Fruit fly (Drosophila melanogaster): ENCODE results near the gene AdoR.

The AdoR gene

DNA sequence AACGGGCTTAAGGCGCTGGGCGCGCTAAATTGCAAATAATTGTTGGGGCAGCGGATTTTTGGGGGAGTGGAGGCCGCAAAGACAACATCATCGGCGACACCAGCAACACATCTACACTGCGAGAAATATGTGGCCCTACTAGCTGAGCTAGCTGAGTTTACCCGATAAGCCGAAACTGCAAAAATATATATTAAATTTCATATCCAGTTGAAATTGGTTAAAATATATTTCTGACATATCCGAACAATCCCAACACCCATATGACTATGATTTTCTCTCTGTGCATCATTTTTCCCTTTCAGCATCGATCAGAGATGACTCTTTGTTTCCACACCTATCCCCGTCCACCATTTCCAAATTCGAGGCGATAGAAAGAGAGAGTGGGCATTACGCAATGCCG is 40.4 kb upstream of the AdoR start (continued):
- TF ChIP-seq CG9609 (GFP tag; optimal IDR thresholded peaks at IDR 0.05): peak; percentile 60
- TF ChIP-seq CG4730 (GFP tag; IDR thresholded peaks at IDR 0.05): peak; percentile 67
- peak; percentile 38 for TF ChIP-seq slp2 (GFP tag; optimal IDR thresholded peaks at IDR 0.05)
- TF ChIP-seq CG11247 (GFP tag; IDR thresholded peaks at IDR 0.05): peak; percentile 67
- TF ChIP-seq sna (GFP tag; IDR thresholded peaks at IDR 0.05; ENCODE audit: partially characterized antibody): no peak
- TF ChIP-seq Hr51 (GFP tag; optimal IDR thresholded peaks at IDR 0.05): peak; percentile 20 to 80
- peak; percentile 66 for TF ChIP-seq Meics (GFP tag; optimal IDR thresholded peaks at IDR 0.05)
- TF ChIP-seq slou (GFP tag; optimal IDR thresholded peaks at IDR 0.05): peak; percentile 6
- TF ChIP-seq CG18599 (GFP tag; optimal IDR thresholded peaks at IDR 0.05): peak; percentile 70
- TF ChIP-seq Sry-β (GFP tag; optimal IDR thresholded peaks at IDR 0.05): no peak
- peak in 1 of 3 experiments; percentile 43 for TF ChIP-seq lola (GFP tag; optimal IDR thresholded peaks at IDR 0.05)
- peak; percentile 54 for TF ChIP-seq CG1233 (GFP tag; optimal IDR thresholded peaks at IDR 0.05)
- TF ChIP-seq hth (optimal IDR thresholded peaks at IDR 0.05): no peak
- no peak for TF ChIP-seq Spps (tag; optimal IDR thresholded peaks at IDR 0.05)
- TF ChIP-seq CG1024 (GFP tag; IDR thresholded peaks at IDR 0.05): peak; percentile 73
- TF ChIP-seq Sin3A (optimal IDR thresholded peaks at IDR 0.05): no peak
- TF ChIP-seq zen (tag; optimal IDR thresholded peaks at IDR 0.05): peak; percentile 43
- TF ChIP-seq trh (GFP tag; optimal IDR thresholded peaks at IDR 0.05): peak; percentile 24
- TF ChIP-seq exex (tag; optimal IDR thresholded peaks at IDR 0.05): peak; percentile 15
- peak; percentile 66; the same call in 1 of the 2 replicates for TF ChIP-seq aop (GFP tag; IDR thresholded peaks at IDR 0.05)
- TF ChIP-seq Elba2 (GFP tag; optimal IDR thresholded peaks at IDR 0.05): no peak
- TF ChIP-seq Awh (GFP tag; IDR thresholded peaks at IDR 0.05): peak; percentile 77
- peak; percentile 58 for TF ChIP-seq CG11696 (GFP tag; IDR thresholded peaks at IDR 0.05)
- no peak for TF ChIP-seq da (GFP tag; optimal IDR thresholded peaks at IDR 0.05)
- peak; percentile 78 for TF ChIP-seq tgo (GFP tag; IDR thresholded peaks at IDR 0.05)
- no peak for TF ChIP-seq B-H2 (GFP tag; optimal IDR thresholded peaks at IDR 0.05)
- peak; percentile 50 for TF ChIP-seq HLH54F (GFP tag; optimal IDR thresholded peaks at IDR 0.05)
- TF ChIP-seq CG16815 (GFP tag; optimal IDR thresholded peaks at IDR 0.05): peak; percentile 29
- no peak for TF ChIP-seq CG10431 (GFP tag; optimal IDR thresholded peaks at IDR 0.05)
- peak; percentile 56 for TF ChIP-seq CG9437 (GFP tag; optimal IDR thresholded peaks at IDR 0.05)
- no peak for TF ChIP-seq gro (GFP tag; optimal IDR thresholded peaks at IDR 0.05)
- TF ChIP-seq ken (GFP tag; IDR thresholded peaks at IDR 0.05): peak; percentile 41; the same call in 1 of the 3 replicates
- peak; percentile 72 for TF ChIP-seq Abd-B (GFP tag; optimal IDR thresholded peaks at IDR 0.05)
- 0 out of 3 replicates have a peak, but pooled peaks have one; percentile 36 for TF ChIP-seq CG2889 (GFP tag; IDR thresholded peaks at IDR 0.05)
- peak; percentile 87 for TF ChIP-seq CG31441 (GFP tag; IDR thresholded peaks at IDR 0.05)
- TF ChIP-seq CG8290 (GFP tag; optimal IDR thresholded peaks at IDR 0.05): no peak
- peak in 1 of 2 experiments; percentile 82 for TF ChIP-seq CG8290 (tag; optimal IDR thresholded peaks at IDR 0.05)
- TF ChIP-seq CG14710 (tag; optimal IDR thresholded peaks at IDR 0.05): peak; percentile 53
- peak; percentile 28 for TF ChIP-seq gcm (GFP tag; optimal IDR thresholded peaks at IDR 0.05)
- TF ChIP-seq CG4360 (GFP tag; IDR thresholded peaks at IDR 0.05): peak; percentile 64
- TF ChIP-seq CG11560 (tag; IDR thresholded peaks at IDR 0.05): peak; percentile 61; the same call in 1 of the 3 replicates
- peak; percentile 38 for TF ChIP-seq CG33213 (GFP tag; optimal IDR thresholded peaks at IDR 0.05)
- peak; percentile 89 for TF ChIP-seq CG14441 (GFP tag; IDR thresholded peaks at IDR 0.05)
- TF ChIP-seq inv (GFP tag; IDR thresholded peaks at IDR 0.05; ENCODE audit: partially characterized antibody): no peak
- TF ChIP-seq dysf (GFP tag; IDR thresholded peaks at IDR 0.05): peak; percentile 88
- no peak for TF ChIP-seq CG3065 (GFP tag; optimal IDR thresholded peaks at IDR 0.05)
- peak; percentile 18 for TF ChIP-seq CG15696 (tag; optimal IDR thresholded peaks at IDR 0.05)
- TF ChIP-seq zfh1 (GFP tag; IDR thresholded peaks at IDR 0.05): peak; percentile 81
- peak; percentile 68 for TF ChIP-seq fd64A (GFP tag; optimal IDR thresholded peaks at IDR 0.05)
- no peak for TF ChIP-seq luna (GFP tag; optimal IDR thresholded peaks at IDR 0.05)
- TF ChIP-seq CG6272 (GFP tag; IDR thresholded peaks at IDR 0.05): peak; percentile 77
- TF ChIP-seq grn (GFP tag; optimal IDR thresholded peaks at IDR 0.05): no peak

All from whole organism, embryonic.